Fruit fly (Drosophila melanogaster) whole organism, embryonic: ENCODE data around the gene LysRS.

ENCODE experiments used
- CG10147 ChIP-seq: fragments of 200-800 bp; sonication (Bioruptor generic); optimal IDR thresholded peaks from 2 replicates; lab custom pipeline; 2019; ENCODE audit warnings: missing biosample characterization, mild to moderate bottlenecking, missing genetic modification characterization, moderate library complexity
- CG13123 ChIP-seq: fragments of 200-800 bp; sonication (Bioruptor generic); optimal IDR thresholded peaks from 2 replicates; lab custom pipeline; 2016; ENCODE audit warnings: missing biosample characterization, missing genetic modification characterization
- CG14667 ChIP-seq: fragments of 200-800 bp; sonication (Bioruptor generic); IDR thresholded peaks from 2 replicates; pipeline ENCODE4 v1.3.6; 2022; ENCODE audit warnings: missing biosample characterization, missing genetic modification characterization
- CG3995 ChIP-seq: fragments of 200-800 bp; sonication (Bioruptor generic); optimal IDR thresholded peaks from 3 replicates; lab custom pipeline; 2016; ENCODE audit warnings: missing biosample characterization, missing genetic modification characterization
- Myb ChIP-seq: fragments of 200-800 bp; sonication (Bioruptor generic); optimal IDR thresholded peaks from 2 replicates; lab custom pipeline; 2016; ENCODE audit warnings: missing biosample characterization, missing genetic modification characterization
- fru ChIP-seq: fragments of >200 bp; optimal IDR thresholded peaks from 2 replicates; lab custom pipeline; 2017
- hkb ChIP-seq, 2 experiments: fragments of 200-800 bp in 1 of 2; fragments of >200 bp in 1 of 2; sonication (Bioruptor generic) in 1 of 2; IDR thresholded peaks in 1 of 2; optimal IDR thresholded peaks in 1 of 2; 2 replicates each; pipeline versions ENCODE4 v1.3.6 to Lab custom; 2017 to 2022; ENCODE audit warnings: missing biosample characterization in 1 of 2, missing genetic modification characterization in 1 of 2
- sim ChIP-seq: fragments of 200-800 bp; sonication (Bioruptor generic); IDR thresholded peaks from 2 replicates; pipeline ENCODE4 v1.3.6; 2022; ENCODE audit warnings: missing biosample characterization, missing genetic modification characterization

DNA sequence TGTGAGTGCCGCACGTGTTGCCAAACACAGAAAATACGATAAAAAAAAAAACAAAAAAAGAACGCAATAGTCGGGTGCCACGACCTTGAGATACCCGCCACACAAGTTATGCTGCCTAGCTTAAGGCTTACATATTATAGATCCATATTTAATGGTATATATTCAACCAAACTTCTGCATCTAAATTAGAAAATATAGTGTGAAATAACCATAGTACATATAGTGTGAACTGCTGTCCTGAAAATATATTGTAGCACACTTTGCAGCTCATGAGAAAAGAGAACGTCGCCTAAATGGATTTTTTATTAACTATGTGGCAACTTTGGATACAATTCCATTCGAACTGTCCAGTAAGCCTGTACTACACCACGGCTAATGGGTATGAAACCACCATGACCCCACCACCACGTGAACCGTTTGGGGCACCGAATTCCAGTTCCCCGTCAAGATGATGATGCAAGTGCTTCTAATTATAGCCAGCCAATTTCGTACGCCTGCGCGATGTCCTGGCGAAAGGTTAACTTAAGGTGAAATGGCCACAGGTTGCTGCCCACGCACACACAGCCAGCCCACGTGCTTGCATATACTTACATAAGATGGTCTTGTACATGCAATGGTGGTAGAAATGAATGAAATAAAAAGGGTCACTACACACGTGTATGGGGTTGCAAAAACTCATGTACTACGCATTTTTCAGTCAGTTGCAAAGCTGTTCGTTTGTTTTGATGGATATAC, 8.4 kb downstream of the LysRS start:
- no peak for TF ChIP-seq fru
- no peak for TF ChIP-seq sim (GFP tag; lab: Robert Waterston, UW)
- TF ChIP-seq CG14667 (GFP tag; lab: Robert Waterston, UW), result 0 out of 2 replicates have a peak, but pooled peaks have one; percentile 40
- TF ChIP-seq Myb (GFP tag; lab: Kevin White, UChicago), result no peak
- peak; percentile 78 for TF ChIP-seq CG10147
- no peak for TF ChIP-seq hkb (optimal IDR thresholded peaks at IDR 0.05; lab: Kevin White, UChicago)
- peak; percentile 70 for TF ChIP-seq hkb (GFP tag; IDR thresholded peaks at IDR 0.05; lab: Robert Waterston, UW)
- TF ChIP-seq CG13123 (GFP tag; lab: Kevin White, UChicago), result peak; percentile 23
- TF ChIP-seq CG3995 (GFP tag; lab: Kevin White, UChicago), result peak; percentile 14
